Fruit fly (Drosophila melanogaster): ENCODE results near the gene osi.

Gene osi

dm6 chr2L:16900373-16900772 lies 12.6 kb upstream of the osi start, which contains the start of gene CG31805:
CG31805 (minus strand) TSS chr2L:16900473.
- TF ChIP-seq Mnt (GFP tag; optimal IDR thresholded peaks at IDR 0.05) (no peak), tj (GFP tag; optimal IDR thresholded peaks at IDR 0.05) (no peak), bab1 (GFP tag; optimal IDR thresholded peaks at IDR 0.05) (no peak), toe (GFP tag; optimal IDR thresholded peaks at IDR 0.05) (no peak), Crg-1 (GFP tag; optimal IDR thresholded peaks at IDR 0.05) (no peak), Hr96 (GFP tag; optimal IDR thresholded peaks at IDR 0.05) (no peak), CG5204 (GFP tag; optimal IDR thresholded peaks at IDR 0.05) (no peak), cic (GFP tag; optimal IDR thresholded peaks at IDR 0.05) (no peak), cnc (optimal IDR thresholded peaks at IDR 0.05) (no peak), Clk (GFP tag; optimal IDR thresholded peaks at IDR 0.05) (no peak), CG7045 (GFP tag; optimal IDR thresholded peaks at IDR 0.05) (no peak), pad (GFP tag; optimal IDR thresholded peaks at IDR 0.05) (no peak), CG12768 (GFP tag; optimal IDR thresholded peaks at IDR 0.05) (no peak), CG14711 (tag; optimal IDR thresholded peaks at IDR 0.05) (no peak), CG7101 (tag; optimal IDR thresholded peaks at IDR 0.05) (no peak), ovo (GFP tag; optimal IDR thresholded peaks at IDR 0.05) (no peak), kay (GFP tag; ENCODE audit: borderline replicate concordance) (no peak), CG1620 (GFP tag; optimal IDR thresholded peaks at IDR 0.05) (no peak)

- TF ChIP-seq CG7101 (tag; optimal IDR thresholded peaks at IDR 0.05) (no peak), Clk (GFP tag; optimal IDR thresholded peaks at IDR 0.05) (no peak), cic (GFP tag; optimal IDR thresholded peaks at IDR 0.05) (no peak), CG33017 (tag; optimal IDR thresholded peaks at IDR 0.05) (no peak), CG5204 (GFP tag; optimal IDR thresholded peaks at IDR 0.05) (no peak), kay (GFP tag; ENCODE audit: borderline replicate concordance) (no peak), tj (GFP tag; optimal IDR thresholded peaks at IDR 0.05) (no peak)
Observed at dm6 chr2L:16889608-16890007, 1.8 kb upstream of the osi start, which contains the start of gene CG42556. CG42556 (plus strand) TSS chr2L:16889908.

- no peak for TF ChIP-seq CG14711 (tag; optimal IDR thresholded peaks at IDR 0.05)
- TF ChIP-seq tj (GFP tag; optimal IDR thresholded peaks at IDR 0.05): peak; percentile 15
- peak; percentile 24 for TF ChIP-seq kay (GFP tag; ENCODE audit: borderline replicate concordance)
- TF ChIP-seq cnc (optimal IDR thresholded peaks at IDR 0.05): peak in 1 of 2 experiments; percentile 56
- peak; percentile 45 for TF ChIP-seq Mnt (GFP tag; optimal IDR thresholded peaks at IDR 0.05)
- peak; percentile 90 for TF ChIP-seq cic (GFP tag; optimal IDR thresholded peaks at IDR 0.05)
Observed at dm6 chr2L:16888574-16889376, 1.0 kb upstream of the osi start.

dm6 chr2L:16886459-16886858 lies 1.3 kb downstream of the osi start:
- peak; percentile 24 for TF ChIP-seq tj (GFP tag; optimal IDR thresholded peaks at IDR 0.05)
- no peak for TF ChIP-seq cnc (optimal IDR thresholded peaks at IDR 0.05)
- TF ChIP-seq Clk (GFP tag; optimal IDR thresholded peaks at IDR 0.05): no peak
- TF ChIP-seq Mnt (GFP tag; optimal IDR thresholded peaks at IDR 0.05): peak; percentile 59
- TF ChIP-seq toe (GFP tag; optimal IDR thresholded peaks at IDR 0.05): no peak
- no peak for TF ChIP-seq CG14711 (tag; optimal IDR thresholded peaks at IDR 0.05)
- no peak for TF ChIP-seq CG7101 (tag; optimal IDR thresholded peaks at IDR 0.05)
- TF ChIP-seq CG12768 (GFP tag; optimal IDR thresholded peaks at IDR 0.05): peak; percentile 49
- TF ChIP-seq pad (GFP tag; optimal IDR thresholded peaks at IDR 0.05): no peak
- no peak for TF ChIP-seq Crg-1 (GFP tag; optimal IDR thresholded peaks at IDR 0.05)
- no peak for TF ChIP-seq CG5204 (GFP tag; optimal IDR thresholded peaks at IDR 0.05)
- TF ChIP-seq CG7045 (GFP tag; optimal IDR thresholded peaks at IDR 0.05): no peak
- TF ChIP-seq kay (GFP tag; ENCODE audit: borderline replicate concordance): peak; percentile 84
- no peak for TF ChIP-seq CG1620 (GFP tag; optimal IDR thresholded peaks at IDR 0.05)
- TF ChIP-seq CG33017 (tag; optimal IDR thresholded peaks at IDR 0.05): peak; percentile 36
- no peak for TF ChIP-seq ovo (GFP tag; optimal IDR thresholded peaks at IDR 0.05)
- peak; percentile 98 for TF ChIP-seq cic (GFP tag; optimal IDR thresholded peaks at IDR 0.05)
- TF ChIP-seq bab1 (GFP tag; optimal IDR thresholded peaks at IDR 0.05): no peak
- TF ChIP-seq CG11617 (GFP tag; optimal IDR thresholded peaks at IDR 0.05): peak; percentile 46
- no peak for TF ChIP-seq Hr96 (GFP tag; optimal IDR thresholded peaks at IDR 0.05)

- TF ChIP-seq CG7045 (GFP tag; optimal IDR thresholded peaks at IDR 0.05): no peak
- no peak for TF ChIP-seq Crg-1 (GFP tag; optimal IDR thresholded peaks at IDR 0.05)
- TF ChIP-seq kay (GFP tag; ENCODE audit: borderline replicate concordance): no peak
- TF ChIP-seq Clk (GFP tag; optimal IDR thresholded peaks at IDR 0.05): no peak
- TF ChIP-seq CG12768 (GFP tag; optimal IDR thresholded peaks at IDR 0.05): no peak
- TF ChIP-seq CG33017 (tag; optimal IDR thresholded peaks at IDR 0.05): no peak
- TF ChIP-seq tj (GFP tag; optimal IDR thresholded peaks at IDR 0.05): no peak
- TF ChIP-seq toe (GFP tag; optimal IDR thresholded peaks at IDR 0.05): no peak
- no peak for TF ChIP-seq CG11617 (GFP tag; optimal IDR thresholded peaks at IDR 0.05)
- TF ChIP-seq CG5204 (GFP tag; optimal IDR thresholded peaks at IDR 0.05): no peak
- TF ChIP-seq pad (GFP tag; optimal IDR thresholded peaks at IDR 0.05): no peak
- no peak for TF ChIP-seq bab1 (GFP tag; optimal IDR thresholded peaks at IDR 0.05)
- TF ChIP-seq CG1620 (GFP tag; optimal IDR thresholded peaks at IDR 0.05): no peak
- no peak for TF ChIP-seq Mnt (GFP tag; optimal IDR thresholded peaks at IDR 0.05)
- TF ChIP-seq cnc (optimal IDR thresholded peaks at IDR 0.05): no peak
- TF ChIP-seq CG7101 (tag; optimal IDR thresholded peaks at IDR 0.05): no peak
- TF ChIP-seq ovo (GFP tag; optimal IDR thresholded peaks at IDR 0.05): no peak
- TF ChIP-seq CG14711 (tag; optimal IDR thresholded peaks at IDR 0.05): no peak
- no peak for TF ChIP-seq cic (GFP tag; optimal IDR thresholded peaks at IDR 0.05)
- TF ChIP-seq Hr96 (GFP tag; optimal IDR thresholded peaks at IDR 0.05): no peak
Observed at dm6 chr2L:16885347-16885746, 2.4 kb downstream of the osi start.

dm6 chr2L:16884702-16885101 lies 3.1 kb downstream of the osi start:
- TF ChIP-seq kay (GFP tag; ENCODE audit: borderline replicate concordance) (peak; percentile 57), toe (GFP tag; optimal IDR thresholded peaks at IDR 0.05) (no peak), tj (GFP tag; optimal IDR thresholded peaks at IDR 0.05) (no peak)
